Worm (Caenorhabditis elegans) whole organism, midembryonic: ENCODE data around the gene C25F6.1.

ENCODE experiments used
- flt-1 ChIP-seq: fragments of 200-800 bp; sonication (Bioruptor generic); IDR thresholded peaks from 2 replicates; pipeline ENCODE4 v1.3.6; 2022; ENCODE audit warnings: missing genetic modification characterization, missing compliant biosample characterization
- klf-2 ChIP-seq: fragments of 200-800 bp; sonication (Bioruptor generic); conservative IDR thresholded peaks from 2 replicates; pipeline ENCODE4 v1.3.6; 2022; ENCODE audit warnings: missing genetic modification reagents, missing genetic modification characterization, missing compliant biosample characterization
- tab-1 ChIP-seq: fragments of 200-800 bp; sonication (Bioruptor generic); IDR thresholded peaks from 2 replicates; pipeline ENCODE4 v1.3.6; 2022; ENCODE audit warnings: missing genetic modification characterization, missing compliant biosample characterization
- ztf-23 ChIP-seq: fragments of 200-800 bp; sonication (Bioruptor generic); IDR thresholded peaks from 2 replicates; pipeline ENCODE4 v1.3.6; 2022; ENCODE audit warnings: missing genetic modification reagents, missing genetic modification characterization, missing compliant biosample characterization
- ztf-29 ChIP-seq: fragments of 200-800 bp; sonication (Bioruptor generic); IDR thresholded peaks from 2 replicates; pipeline ENCODE4 v1.3.6; 2022; ENCODE audit warnings: missing genetic modification reagents, missing genetic modification characterization, missing compliant biosample characterization

ce11 chrX:5514346-5514745 is 28.1 kb downstream of the C25F6.1 start:
- TF ChIP-seq ztf-29 (GFP tag; lab: Robert Waterston, UW) (no peak), flt-1 (GFP tag; lab: Robert Waterston, UW) (no peak), ztf-23 (GFP tag; lab: Robert Waterston, UW) (no peak), tab-1 (GFP tag; lab: Robert Waterston, UW) (no peak), klf-2 (GFP tag; lab: Robert Waterston, UW) (no peak)
